Fruit fly (Drosophila melanogaster) whole organism, adult: ENCODE results near the gene CG14840.

Source experiments
- CG1620 ChIP-seq: fragments of 200-800 bp; sonication (Bioruptor generic); optimal IDR thresholded peaks from 2 replicates; lab custom pipeline; 2016; ENCODE audit warnings: missing biosample characterization, missing genetic modification characterization
- CG33017 ChIP-seq: fragments of 200-800 bp; sonication (Bioruptor generic); optimal IDR thresholded peaks from 2 replicates; lab custom pipeline; 2018; ENCODE audit warnings: missing biosample characterization, mild to moderate bottlenecking, missing genetic modification characterization, moderate library complexity
- toe ChIP-seq: fragments of 200-800 bp; sonication (Bioruptor generic); optimal IDR thresholded peaks from 2 replicates; lab custom pipeline; 2016; ENCODE audit warnings: missing biosample characterization, missing genetic modification characterization

dm6 chr3R:14291431-14291830, 30.4 kb upstream of the CG14840 start:
- TF ChIP-seq toe (GFP tag; lab: Kevin White, UChicago) (no peak), CG1620 (no peak), CG33017 (no peak)
